Fruit fly (Drosophila melanogaster) whole organism, prepupa: Measurements from ENCODE around the gene CG8001.
A peak's percentile ranks its signal among the peaks of the same experiment; 100 is the strongest.

Experiments used
- Blimp-1 ChIP-seq: fragments of 200-800 bp; sonication (Bioruptor generic); optimal IDR thresholded peaks from 3 replicates; lab custom pipeline; 2017; ENCODE audit warnings: missing biosample characterization, missing genetic modification characterization, mild to moderate bottlenecking, moderate library complexity, missing genetic modification reagents
- CG10631 ChIP-seq: fragments of 200-800 bp; sonication (Bioruptor generic); optimal IDR thresholded peaks from 2 replicates; lab custom pipeline; 2016; ENCODE audit warnings: missing biosample characterization, missing genetic modification characterization
- CG11294 ChIP-seq: fragments of 200-800 bp; sonication (Bioruptor generic); IDR thresholded peaks from 2 replicates; pipeline ENCODE4 v1.3.6; 2022; ENCODE audit warnings: missing biosample characterization, missing genetic modification characterization
- CG15336 ChIP-seq: fragments of 200-800 bp; sonication (Bioruptor generic); IDR thresholded peaks from 2 replicates; pipeline ENCODE4 v1.3.6; 2022; ENCODE audit warnings: missing biosample characterization, missing genetic modification characterization
- CG16779 ChIP-seq: fragments of 200-800 bp; sonication (Bioruptor generic); optimal IDR thresholded peaks from 3 replicates; lab custom pipeline; 2017; ENCODE audit warnings: missing biosample characterization, mild to moderate bottlenecking, missing genetic modification characterization
- CG3032 ChIP-seq: fragments of 200-800 bp; optimal IDR thresholded peaks from 2 replicates; lab custom pipeline; 2019; ENCODE audit warnings: missing biosample characterization, mild to moderate bottlenecking, missing genetic modification characterization, moderate library complexity
- CG31627 ChIP-seq: fragments of 200-800 bp; sonication (Bioruptor generic); optimal IDR thresholded peaks from 3 replicates; lab custom pipeline; 2016; ENCODE audit warnings: missing biosample characterization, missing genetic modification characterization
- CG32006 ChIP-seq: fragments of 200-800 bp; sonication (Bioruptor generic); optimal IDR thresholded peaks from 3 replicates; lab custom pipeline; 2017; ENCODE audit warnings: missing biosample characterization, mild to moderate bottlenecking, missing genetic modification characterization
- CG34406 ChIP-seq: fragments of 200-800 bp; sonication (Bioruptor generic); optimal IDR thresholded peaks from 3 replicates; lab custom pipeline; 2016; ENCODE audit warnings: missing biosample characterization, missing genetic modification characterization
- CG3919 ChIP-seq: fragments of 200-800 bp; sonication (Bioruptor generic); optimal IDR thresholded peaks from 3 replicates; lab custom pipeline; 2016; ENCODE audit warnings: missing biosample characterization, missing genetic modification characterization
- CG4318 ChIP-seq: fragments of 200-800 bp; sonication (Bioruptor generic); optimal IDR thresholded peaks from 3 replicates; lab custom pipeline; 2017; ENCODE audit warnings: missing biosample characterization, mild to moderate bottlenecking, missing genetic modification characterization
- CG6163 ChIP-seq: fragments of 200-800 bp; sonication (Bioruptor generic); IDR thresholded peaks from 3 replicates; pipeline ENCODE4 v1.3.6; 2022; ENCODE audit warnings: missing biosample characterization, missing genetic modification characterization
- CG6276 ChIP-seq: fragments of 200-800 bp; sonication (Bioruptor generic); optimal IDR thresholded peaks from 2 replicates; lab custom pipeline; 2017; ENCODE audit warnings: missing biosample characterization, mild to moderate bottlenecking, missing genetic modification characterization
- CG6808 ChIP-seq: fragments of 200-800 bp; sonication (Bioruptor generic); optimal IDR thresholded peaks from 3 replicates; lab custom pipeline; 2017; ENCODE audit warnings: missing biosample characterization, missing genetic modification characterization, mild to moderate bottlenecking, moderate library complexity, missing genetic modification reagents
- CG8119 ChIP-seq: fragments of 200-800 bp; sonication (Bioruptor generic); IDR thresholded peaks from 3 replicates; pipeline ENCODE4 v1.3.6; 2022; ENCODE audit warnings: missing biosample characterization, missing genetic modification characterization
- CG8319 ChIP-seq: fragments of 200-800 bp; sonication (Bioruptor generic); optimal IDR thresholded peaks from 3 replicates; lab custom pipeline; 2016; ENCODE audit warnings: missing biosample characterization, missing genetic modification characterization
- CG8632 ChIP-seq: fragments of 200-800 bp; sonication (Bioruptor generic); optimal IDR thresholded peaks from 3 replicates; lab custom pipeline; 2016; ENCODE audit warnings: missing biosample characterization, missing genetic modification characterization
- Eip75B ChIP-seq: fragments of 200-800 bp; sonication (Bioruptor generic); optimal IDR thresholded peaks from 3 replicates; lab custom pipeline; 2016; ENCODE audit warnings: missing biosample characterization, missing genetic modification characterization
- Eip78C ChIP-seq: fragments of 200-800 bp; sonication (Bioruptor generic); peaks from one replicate; lab custom pipeline; 2016; ENCODE audit warnings: missing biosample characterization, missing genetic modification characterization
- Ets96B ChIP-seq: fragments of 200-800 bp; optimal IDR thresholded peaks from 2 replicates; lab custom pipeline; 2019; ENCODE audit warnings: missing biosample characterization, mild to moderate bottlenecking, missing genetic modification characterization, moderate library complexity
- Gug ChIP-seq: fragments of 200-800 bp; sonication (Bioruptor generic); IDR thresholded peaks from 2 replicates; pipeline ENCODE4 v1.3.6; 2022; ENCODE audit warnings: missing biosample characterization, missing genetic modification characterization
- Hr4 ChIP-seq: fragments of 200-800 bp; sonication (Bioruptor generic); optimal IDR thresholded peaks from 3 replicates; lab custom pipeline; 2016; ENCODE audit warnings: missing biosample characterization, missing genetic modification characterization
- Lpt ChIP-seq: fragments of 200-800 bp; sonication (Bioruptor generic); optimal IDR thresholded peaks from 3 replicates; lab custom pipeline; 2016; ENCODE audit warnings: missing biosample characterization, missing genetic modification characterization
- Met ChIP-seq: fragments of 200-800 bp; sonication (Bioruptor generic); optimal IDR thresholded peaks from 3 replicates; lab custom pipeline; 2016; ENCODE audit warnings: missing biosample characterization, missing genetic modification characterization
- OdsH ChIP-seq: fragments of 200-800 bp; sonication (Bioruptor generic); optimal IDR thresholded peaks from 3 replicates; lab custom pipeline; 2016; ENCODE audit warnings: missing biosample characterization, missing genetic modification characterization
- Sox102F ChIP-seq: fragments of 200-800 bp; sonication (Bioruptor generic); optimal IDR thresholded peaks from 2 replicates; lab custom pipeline; 2016; ENCODE audit warnings: missing biosample characterization, mild to moderate bottlenecking, missing genetic modification characterization
- Sox14 ChIP-seq: fragments of 200-800 bp; sonication (Bioruptor generic); optimal IDR thresholded peaks from 3 replicates; lab custom pipeline; 2016; ENCODE audit warnings: missing biosample characterization, missing genetic modification characterization
- Sox15 ChIP-seq: fragments of 200-800 bp; sonication (Bioruptor generic); optimal IDR thresholded peaks from 3 replicates; lab custom pipeline; 2016; ENCODE audit warnings: missing biosample characterization, missing genetic modification characterization
- achi ChIP-seq: fragments of 200-800 bp; sonication (Bioruptor generic); optimal IDR thresholded peaks from 3 replicates; lab custom pipeline; 2016; ENCODE audit warnings: missing biosample characterization, missing genetic modification characterization
- acj6 ChIP-seq: fragments of 200-800 bp; sonication (Bioruptor generic); optimal IDR thresholded peaks from 3 replicates; lab custom pipeline; 2016; ENCODE audit warnings: missing biosample characterization, missing genetic modification characterization
- dsx ChIP-seq: fragments of 200-800 bp; optimal IDR thresholded peaks from 3 replicates; lab custom pipeline; 2019; ENCODE audit warnings: missing biosample characterization, mild to moderate bottlenecking, missing genetic modification characterization, moderate library complexity; ENCODE audit not compliant: poor library complexity, severe bottlenecking
- eg ChIP-seq: fragments of 200-800 bp; sonication (Bioruptor generic); IDR thresholded peaks from 3 replicates; pipeline ENCODE4 v1.3.6; 2022; ENCODE audit warnings: missing biosample characterization, missing genetic modification characterization
- fd85E ChIP-seq: fragments of 200-800 bp; sonication (Bioruptor generic); optimal IDR thresholded peaks from 3 replicates; lab custom pipeline; 2016; ENCODE audit warnings: missing biosample characterization, missing genetic modification characterization
- fkh ChIP-seq: fragments of 200-800 bp; sonication (Bioruptor generic); optimal IDR thresholded peaks from 3 replicates; lab custom pipeline; 2017; ENCODE audit warnings: missing biosample characterization, mild to moderate bottlenecking, missing genetic modification characterization, moderate library complexity
- lz ChIP-seq: fragments of 200-800 bp; sonication (Bioruptor generic); optimal IDR thresholded peaks from 3 replicates; lab custom pipeline; 2016; ENCODE audit warnings: missing biosample characterization, missing genetic modification characterization
- spab ChIP-seq: fragments of 200-800 bp; sonication (Bioruptor generic); optimal IDR thresholded peaks from 2 replicates; lab custom pipeline; 2017; ENCODE audit warnings: missing biosample characterization, mild to moderate bottlenecking, missing genetic modification characterization, missing genetic modification reagents
- ss ChIP-seq, 2 experiments: fragments of 200-800 bp; sonication (Bioruptor generic); optimal IDR thresholded peaks; 2 replicates in 1 of 2; 3 replicates in 1 of 2; lab custom pipeline; 2017 to 2018; ENCODE audit warnings: mild to moderate bottlenecking in 2 of 2, missing biosample characterization in 2 of 2, missing genetic modification characterization in 2 of 2, moderate library complexity in 1 of 2
- svp ChIP-seq: fragments of 200-800 bp; sonication (Bioruptor generic); peaks from one replicate; lab custom pipeline; 2016; ENCODE audit warnings: missing biosample characterization, missing genetic modification characterization
- topi ChIP-seq: fragments of 200-800 bp; sonication (Bioruptor generic); optimal IDR thresholded peaks from 3 replicates; lab custom pipeline; 2016; ENCODE audit warnings: missing biosample characterization, missing genetic modification characterization
- vri ChIP-seq: fragments of 200-800 bp; sonication (Bioruptor generic); optimal IDR thresholded peaks from 3 replicates; lab custom pipeline; 2016; ENCODE audit warnings: missing biosample characterization, mild to moderate bottlenecking, missing genetic modification characterization

Gene CG8001

DNA sequence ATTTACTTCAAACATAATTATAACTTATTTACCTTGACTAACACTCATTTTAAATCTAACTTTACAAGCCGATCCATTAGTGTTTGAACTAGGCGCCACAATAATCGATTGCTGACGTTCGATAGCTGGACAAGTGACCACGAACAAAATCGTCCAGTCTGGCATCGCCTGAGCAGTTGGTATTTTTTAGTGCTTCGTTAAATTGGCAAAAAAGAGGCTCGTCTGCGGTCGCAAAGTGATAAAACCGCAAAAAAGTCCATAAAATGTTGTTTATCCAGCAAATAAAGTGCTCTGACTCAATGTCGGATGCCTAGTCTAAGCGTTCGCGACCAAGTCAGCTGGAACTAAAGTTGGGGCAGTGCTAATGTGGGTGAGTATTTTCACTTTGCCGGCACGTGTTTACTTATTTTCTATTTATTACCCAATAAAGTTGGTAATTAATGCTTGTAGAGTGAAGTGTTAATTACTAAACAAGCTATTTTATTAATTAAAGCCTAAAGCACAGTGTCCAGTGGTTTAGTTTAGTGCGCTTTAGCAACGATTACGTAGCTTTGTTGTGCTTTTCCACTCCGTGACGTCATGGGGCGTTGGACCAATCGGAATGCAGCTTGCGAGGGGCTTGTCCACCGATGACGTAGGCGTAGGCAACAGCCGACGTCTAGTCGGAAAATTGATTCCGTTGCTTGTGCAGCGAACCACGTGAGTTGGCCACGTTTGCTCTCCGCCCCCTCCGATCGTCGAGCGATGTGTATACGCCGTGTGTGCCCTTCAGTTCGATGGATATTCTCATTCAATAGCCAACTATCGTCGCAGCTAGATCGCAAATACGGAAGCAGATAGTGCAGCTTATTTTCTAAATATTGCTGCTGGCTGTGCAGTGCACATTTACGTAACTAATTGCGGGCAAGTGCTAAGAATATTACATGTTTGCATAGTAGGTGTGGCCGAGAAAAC, 17.3 kb upstream of the CG8001 start, which contains the start of gene Gk2:
Gk2 (plus strand) TSS at position 33 of the 954 bp plus-strand sequence.
- TF ChIP-seq lz (GFP tag; lab: Kevin White, UChicago) (peak; percentile 6), Blimp-1 (no peak), Eip78C (GFP tag; lab: Kevin White, UChicago) (peak; percentile 59), Sox15 (GFP tag; lab: Kevin White, UChicago) (no peak), fkh (GFP tag; lab: Kevin White, UChicago) (peak; percentile 59), vri (GFP tag; lab: Kevin White, UChicago) (peak; percentile 31)

DNA sequence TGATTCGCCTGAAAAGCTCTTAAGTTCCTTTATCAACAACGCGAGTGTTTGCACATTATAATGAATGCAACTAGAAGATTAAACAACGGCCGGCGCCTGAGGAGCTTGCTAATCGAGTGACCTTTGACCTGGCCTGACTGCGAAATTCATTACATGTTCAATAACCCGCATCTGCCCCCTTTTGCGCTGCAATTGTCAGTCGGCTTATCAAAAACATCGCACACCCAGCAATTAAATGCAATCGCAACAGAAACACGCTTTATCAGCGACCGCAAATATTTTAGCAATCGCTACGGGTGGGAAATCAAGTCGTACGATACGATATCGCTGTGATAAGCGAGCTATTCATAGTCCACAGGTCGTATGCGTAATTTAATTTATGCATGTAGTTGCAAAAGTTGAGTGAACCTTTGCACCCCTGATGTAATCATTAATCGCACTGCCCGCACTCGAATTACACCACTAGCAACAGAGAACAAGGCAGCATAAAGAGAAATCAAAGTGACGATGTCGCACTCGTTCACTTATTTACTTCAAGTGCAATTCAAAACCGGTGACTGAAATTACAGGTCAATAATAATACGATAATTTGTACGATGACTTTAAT, 16.3 kb upstream of the CG8001 start:
- TF ChIP-seq CG6163 (GFP tag; lab: Robert Waterston, UW) (0 out of 3 replicates have a peak, but pooled peaks have one; percentile 14), CG32006 (GFP tag; lab: Kevin White, UChicago) (no peak), CG16779 (tag; lab: Kevin White, UChicago) (no peak), svp (peak; percentile 96), vri (GFP tag; lab: Kevin White, UChicago) (peak; percentile 81), CG6276 (GFP tag; lab: Kevin White, UChicago) (peak; percentile 38), ss (GFP tag; optimal IDR thresholded peaks at IDR 0.05; lab: Kevin White, UChicago) (peak in 1 of 2 experiments; percentile 37), eg (0 out of 3 replicates have a peak, but pooled peaks have one; percentile 16), CG15336 (GFP tag; lab: Robert Waterston, UW) (0 out of 2 replicates have a peak, but pooled peaks have one; percentile 15), OdsH (GFP tag; lab: Kevin White, UChicago) (no peak)

DNA sequence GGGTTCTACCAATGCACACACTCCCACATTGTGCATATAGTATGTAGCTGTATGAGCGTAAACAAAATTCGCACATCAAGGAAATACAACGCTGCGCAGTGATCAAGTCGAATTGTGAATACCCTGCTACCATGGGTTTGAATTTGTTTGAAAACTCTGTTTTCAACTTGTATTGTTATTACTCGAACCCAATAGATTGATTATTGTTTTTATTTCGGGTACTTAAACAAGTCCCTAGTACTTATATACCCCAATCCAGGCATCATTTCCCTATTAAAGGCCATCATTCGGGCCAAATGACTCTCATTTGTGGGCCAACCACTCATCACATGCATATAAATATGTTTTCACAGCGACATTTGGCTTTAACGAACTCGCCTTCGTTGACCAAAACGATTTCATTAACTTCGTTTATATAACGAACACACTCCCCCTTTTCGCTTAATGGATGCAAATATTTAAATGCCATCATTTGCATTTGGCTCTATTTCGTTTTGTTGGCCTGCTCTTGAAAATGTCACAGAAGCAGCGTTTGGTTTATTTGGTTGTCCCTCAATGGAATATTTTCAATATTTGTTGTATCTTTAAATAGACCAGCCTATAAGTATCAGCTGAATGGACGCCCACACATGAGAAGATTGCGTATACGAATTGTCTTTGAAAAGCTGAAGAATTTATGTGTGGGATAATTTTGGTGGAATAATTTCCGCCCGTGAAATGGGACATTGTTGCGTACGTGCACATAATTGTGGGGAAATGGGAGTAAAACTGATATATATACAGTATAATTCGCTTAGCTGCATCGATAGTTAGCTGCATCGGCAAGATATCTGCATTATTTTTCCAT, 15.6 kb upstream of the CG8001 start:
- TF ChIP-seq Sox15 (GFP tag; lab: Kevin White, UChicago) = peak; percentile 57
- peak; percentile 49; the same call in 1 of the 2 replicates for TF ChIP-seq CG15336 (GFP tag; lab: Robert Waterston, UW)
- peak; percentile 21 for TF ChIP-seq CG10631 (GFP tag; lab: Kevin White, UChicago)
- peak; percentile 70 for TF ChIP-seq svp
- peak; percentile 64 for TF ChIP-seq Hr4 (GFP tag; lab: Kevin White, UChicago)
- no peak for TF ChIP-seq CG4318 (GFP tag; lab: Kevin White, UChicago)
- TF ChIP-seq CG6163 (GFP tag; lab: Robert Waterston, UW) = peak; percentile 70
- TF ChIP-seq CG6808 (GFP tag; lab: Kevin White, UChicago) = no peak
- peak; percentile 46 for TF ChIP-seq CG8632 (GFP tag; lab: Kevin White, UChicago)
- TF ChIP-seq Gug = peak; percentile 50
- TF ChIP-seq CG8119 (GFP tag; lab: Robert Waterston, UW) = peak; percentile 67
- no peak for TF ChIP-seq Blimp-1
- no peak for TF ChIP-seq CG3919 (GFP tag; lab: Kevin White, UChicago)
- peak; percentile 79 for TF ChIP-seq CG31627 (GFP tag; lab: Kevin White, UChicago)
- TF ChIP-seq CG11294 (GFP tag; lab: Robert Waterston, UW) = peak; percentile 56; the same call in 1 of the 2 replicates
- no peak for TF ChIP-seq fd85E (GFP tag; lab: Kevin White, UChicago)
- no peak for TF ChIP-seq CG16779 (tag; lab: Kevin White, UChicago)
- peak; percentile 36 for TF ChIP-seq topi (GFP tag; lab: Kevin White, UChicago)
- peak; percentile 65 for TF ChIP-seq Met (GFP tag; lab: Kevin White, UChicago)
- TF ChIP-seq Ets96B = no peak
- peak; percentile 78 for TF ChIP-seq eg
- peak; percentile 35 for TF ChIP-seq Eip75B (GFP tag; lab: Kevin White, UChicago)
- TF ChIP-seq CG8319 = peak; percentile 18
- no peak for TF ChIP-seq achi
- TF ChIP-seq dsx (GFP tag; lab: Kevin White, UChicago) = no peak
- peak; percentile 60 for TF ChIP-seq Sox102F (GFP tag; lab: Kevin White, UChicago)
- TF ChIP-seq CG3032 = peak; percentile 27
- peak; percentile 54 for TF ChIP-seq Sox14
- TF ChIP-seq vri (GFP tag; lab: Kevin White, UChicago) = no peak
- no peak for TF ChIP-seq ss (GFP tag; optimal IDR thresholded peaks at IDR 0.05; lab: Kevin White, UChicago)
- no peak for TF ChIP-seq spab
- TF ChIP-seq CG34406 (GFP tag; lab: Kevin White, UChicago) = peak; percentile 33
- peak; percentile 69 for TF ChIP-seq OdsH (GFP tag; lab: Kevin White, UChicago)
- peak; percentile 33 for TF ChIP-seq Lpt (GFP tag; lab: Kevin White, UChicago)
- peak; percentile 45 for TF ChIP-seq acj6
